Fruit fly (Drosophila melanogaster): ENCODE results near the gene alpha-PheRS.
A peak's percentile ranks its signal among the peaks of the same experiment; 100 is the strongest.

alpha-PheRS gene

dm6 chrX:8116813-8117212 lies 28.6 kb downstream of the alpha-PheRS start, which contains the start of gene CG1575:
Gene CG1575 (plus strand): TSS chrX:8117012.
- TF ChIP-seq CG13204 (GFP tag; optimal IDR thresholded peaks at IDR 0.05) (no peak), CG32121 (GFP tag; IDR thresholded peaks at IDR 0.05) (no peak), gl (tag; optimal IDR thresholded peaks at IDR 0.05) (no peak), CG17806 (tag; optimal IDR thresholded peaks at IDR 0.05) (no peak), rn (GFP tag; IDR thresholded peaks at IDR 0.05) (no peak), CG14655 (GFP tag; optimal IDR thresholded peaks at IDR 0.05) (no peak), EcR (GFP tag; optimal IDR thresholded peaks at IDR 0.05) (no peak), CG10348 (GFP tag; IDR thresholded peaks at IDR 0.05) (no peak), Pif1B (GFP tag; optimal IDR thresholded peaks at IDR 0.05) (no peak)

DNA sequence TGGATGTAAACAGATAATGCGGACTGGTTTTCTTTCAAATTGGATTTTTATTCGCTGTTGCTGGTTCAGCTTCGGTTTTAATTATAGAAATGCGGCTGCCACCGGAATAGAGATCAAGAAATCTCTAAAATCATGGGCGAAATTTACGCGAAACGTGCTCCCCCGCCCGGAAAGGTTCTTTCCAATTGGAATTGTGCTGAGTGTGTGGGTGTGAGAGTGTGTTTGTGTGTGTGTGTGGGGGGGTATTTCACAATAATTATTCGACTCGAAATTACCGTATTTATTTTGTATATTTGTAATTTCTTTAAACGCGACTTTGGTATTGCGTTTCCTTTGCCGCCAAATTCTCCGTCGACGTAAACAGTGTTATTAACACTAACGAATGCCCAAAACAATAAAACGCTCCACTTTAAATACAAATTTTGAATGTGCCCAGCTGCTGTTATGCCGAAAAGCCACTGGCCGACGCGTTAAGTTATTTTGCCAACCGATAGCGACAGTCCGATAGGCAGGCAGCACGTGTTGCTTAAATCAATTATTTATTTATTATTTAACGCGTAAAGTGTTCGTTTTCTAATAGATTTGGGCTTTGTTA lies 29.6 kb downstream of the alpha-PheRS start, which contains the start of gene Gclc:
Gclc (minus strand) TSS at position 431 of the 595 bp plus-strand sequence.
- TF ChIP-seq Pif1B (GFP tag; optimal IDR thresholded peaks at IDR 0.05) (peak; percentile 0), CG15710 (tag; optimal IDR thresholded peaks at IDR 0.05) (no peak), CG9948 (tag; optimal IDR thresholded peaks at IDR 0.05) (no peak), Pif1A (GFP tag; optimal IDR thresholded peaks at IDR 0.05) (peak; percentile 23)

DNA sequence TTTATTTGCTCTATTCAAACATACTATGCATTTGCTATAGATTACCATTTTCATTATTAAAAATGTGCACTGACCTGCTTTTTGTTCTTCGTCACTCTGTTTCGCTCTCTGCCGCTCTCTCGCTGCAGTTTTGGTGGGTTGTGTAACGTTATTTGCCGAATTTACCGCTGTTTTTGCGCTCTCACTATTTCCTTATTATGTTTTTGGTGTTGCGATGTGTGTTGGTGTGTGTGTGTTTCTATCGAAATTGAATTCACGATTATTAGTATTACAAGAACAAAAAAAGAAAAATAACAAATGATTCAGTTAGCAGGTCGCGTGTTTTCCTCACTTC lies 30.1 kb downstream of the alpha-PheRS start:
- TF ChIP-seq gl (tag; optimal IDR thresholded peaks at IDR 0.05): no peak
- TF ChIP-seq Ets98B (GFP tag; IDR thresholded peaks at IDR 0.05): no peak
- TF ChIP-seq CG17806 (tag; optimal IDR thresholded peaks at IDR 0.05): no peak
- TF ChIP-seq CG13204 (GFP tag; optimal IDR thresholded peaks at IDR 0.05): no peak
- no peak for TF ChIP-seq EcR (GFP tag; optimal IDR thresholded peaks at IDR 0.05)
- no peak for TF ChIP-seq Pif1B (GFP tag; optimal IDR thresholded peaks at IDR 0.05)
- no peak for TF ChIP-seq CG32121 (GFP tag; IDR thresholded peaks at IDR 0.05)
- no peak for TF ChIP-seq CG4496 (GFP tag; IDR thresholded peaks at IDR 0.05)

- TF ChIP-seq CG15710 (tag; optimal IDR thresholded peaks at IDR 0.05) (peak; percentile 6), CG10348 (GFP tag; IDR thresholded peaks at IDR 0.05) (no peak), D1 (tag; optimal IDR thresholded peaks at IDR 0.05) (no peak), CG8301 (tag; optimal IDR thresholded peaks at IDR 0.05) (no peak), Pif1A (GFP tag; optimal IDR thresholded peaks at IDR 0.05) (peak; percentile 7), rn (GFP tag; IDR thresholded peaks at IDR 0.05) (no peak), CG4496 (GFP tag; IDR thresholded peaks at IDR 0.05) (peak; percentile 50; the same call in 2 of the 3 replicates), gl (tag; optimal IDR thresholded peaks at IDR 0.05) (no peak), Snoo (tag; optimal IDR thresholded peaks at IDR 0.05) (no peak), CG34367 (tag; optimal IDR thresholded peaks at IDR 0.05) (no peak), EcR (GFP tag; optimal IDR thresholded peaks at IDR 0.05) (no peak), fd96Ca (GFP tag; IDR thresholded peaks at IDR 0.05) (peak; percentile 19; the same call in 1 of the 3 replicates), CG9948 (tag; optimal IDR thresholded peaks at IDR 0.05) (peak; percentile 16), CG12605 (GFP tag; IDR thresholded peaks at IDR 0.05) (no peak), CG17806 (tag; optimal IDR thresholded peaks at IDR 0.05) (peak; percentile 20), CG13204 (GFP tag; optimal IDR thresholded peaks at IDR 0.05) (no peak), CG14655 (GFP tag; optimal IDR thresholded peaks at IDR 0.05) (no peak), CG32121 (GFP tag; IDR thresholded peaks at IDR 0.05) (peak; percentile 7; the same call in 1 of the 2 replicates), Ets98B (GFP tag; IDR thresholded peaks at IDR 0.05) (peak; percentile 14), Pif1B (GFP tag; optimal IDR thresholded peaks at IDR 0.05) (no peak), CG8159 (tag; optimal IDR thresholded peaks at IDR 0.05) (peak; percentile 22)
Measured at dm6 chrX:8114476-8115342, 30.7 kb downstream of the alpha-PheRS start.

dm6 chrX:8113386-8114279 lies 31.8 kb downstream of the alpha-PheRS start:
- TF ChIP-seq fd96Ca (GFP tag; IDR thresholded peaks at IDR 0.05) (0 out of 3 replicates have a peak, but pooled peaks have one; percentile 10), Ets98B (GFP tag; IDR thresholded peaks at IDR 0.05) (no peak), CG34367 (tag; optimal IDR thresholded peaks at IDR 0.05) (no peak), CG9948 (tag; optimal IDR thresholded peaks at IDR 0.05) (peak; percentile 5), CG8301 (tag; optimal IDR thresholded peaks at IDR 0.05) (no peak), Pif1A (GFP tag; optimal IDR thresholded peaks at IDR 0.05) (no peak), Snoo (tag; optimal IDR thresholded peaks at IDR 0.05) (no peak), CG17806 (tag; optimal IDR thresholded peaks at IDR 0.05) (no peak), CG12605 (GFP tag; IDR thresholded peaks at IDR 0.05) (no peak), Pif1B (GFP tag; optimal IDR thresholded peaks at IDR 0.05) (no peak), EcR (GFP tag; optimal IDR thresholded peaks at IDR 0.05) (no peak), CG15710 (tag; optimal IDR thresholded peaks at IDR 0.05) (peak; percentile 8), rn (GFP tag; IDR thresholded peaks at IDR 0.05) (no peak), CG4496 (GFP tag; IDR thresholded peaks at IDR 0.05) (no peak), gl (tag; optimal IDR thresholded peaks at IDR 0.05) (no peak)

Measured in whole organism, pupa.